Worm (Caenorhabditis elegans) whole organism, L2 larva: ENCODE measurements around the gene Y67A10A.2.

ENCODE experiments used
- nhr-129 ChIP-seq: fragments of 150-350 bp; optimal IDR thresholded peaks from 2 replicates; lab custom pipeline; 2014; ENCODE audit warnings: missing biosample characterization, missing genetic modification characterization
- skn-1 ChIP-seq: sonication (generic microtip); optimal IDR thresholded peaks from 2 replicates; lab custom pipeline; 2017; ENCODE audit warnings: missing biosample characterization, missing genetic modification characterization

- TF ChIP-seq skn-1 (tag; lab: Kevin White, UChicago) (no peak), nhr-129 (tag; lab: Kevin White, UChicago) (no peak)
Observed at ce11 chrIV:14343756-14344155, 5.9 kb downstream of the Y67A10A.2 start, which contains the start of gene srlf-28.
